Worm (Caenorhabditis elegans) whole organism, L4 larva: Measurements from ENCODE around the gene F01D4.8.

ENCODE experiments used
- F10B5.3 ChIP-seq: sonication (generic microtip); optimal IDR thresholded peaks from 2 replicates; lab custom pipeline; 2016; ENCODE audit warnings: mild to moderate bottlenecking, missing genetic modification characterization, missing compliant biosample characterization
- F49E8.2 ChIP-seq: sonication (generic microtip); optimal IDR thresholded peaks from 2 replicates; lab custom pipeline; 2016; ENCODE audit warnings: missing compliant biosample characterization, mild to moderate bottlenecking, missing genetic modification characterization, borderline replicate concordance
- R02D3.7 ChIP-seq: fragments of 150-350 bp; sonication (generic microtip); optimal IDR thresholded peaks from 3 replicates; lab custom pipeline; 2014; ENCODE audit warnings: missing biosample characterization, missing genetic modification characterization
- T20F7.1 ChIP-seq: fragments of 200-800 bp; sonication (Bioruptor generic); optimal IDR thresholded peaks from 2 replicates; lab custom pipeline; 2018; ENCODE audit warnings: mild to moderate bottlenecking, missing genetic modification characterization, missing compliant biosample characterization
- Y48G9A.11 ChIP-seq: fragments of 200-800 bp; sonication (Bioruptor generic); IDR thresholded peaks from 2 replicates; pipeline ENCODE4 v1.3.6; 2022; ENCODE audit warnings: missing genetic modification reagents, missing genetic modification characterization, missing compliant biosample characterization
- ZK337.2 ChIP-seq: fragments of 200-800 bp; sonication (Bioruptor generic); IDR thresholded peaks from 2 replicates; pipeline ENCODE4 v1.3.6; 2022; ENCODE audit warnings: missing genetic modification reagents, missing genetic modification characterization, missing compliant biosample characterization
- aha-1 ChIP-seq: fragments of 150-350 bp; peaks from one replicate; lab custom pipeline; 2014; ENCODE audit warnings: missing biosample characterization, missing genetic modification characterization
- aly-2 ChIP-seq: sonication (generic microtip); optimal IDR thresholded peaks from 2 replicates; lab custom pipeline; 2018; ENCODE audit warnings: missing biosample characterization, missing genetic modification characterization
- ama-1 ChIP-seq: fragments of 150-350 bp; optimal IDR thresholded peaks from 2 replicates; lab custom pipeline; 2014; ENCODE audit warnings: inconsistent platforms, mixed read lengths
- arid-1 ChIP-seq: fragments of 200-800 bp; sonication (Bioruptor generic); conservative IDR thresholded peaks from 2 replicates; pipeline ENCODE4 v1.3.6; 2022; ENCODE audit warnings: missing genetic modification reagents, missing genetic modification characterization, missing compliant biosample characterization
- attf-4 ChIP-seq: sonication (generic microtip); optimal IDR thresholded peaks from 3 replicates; lab custom pipeline; 2017; ENCODE audit warnings: missing biosample characterization, missing genetic modification characterization
- ceh-82 ChIP-seq: sonication (generic microtip); optimal IDR thresholded peaks from 2 replicates; lab custom pipeline; 2017; ENCODE audit warnings: missing biosample characterization, missing genetic modification characterization
- ces-1 ChIP-seq: fragments of 150-350 bp; sonication (generic microtip); optimal IDR thresholded peaks from 4 replicates; lab custom pipeline; 2014; ENCODE audit warnings: missing biosample characterization, missing genetic modification reagents, missing genetic modification characterization
- daf-19 ChIP-seq: fragments of 200-800 bp; sonication (Bioruptor generic); conservative IDR thresholded peaks from 2 replicates; pipeline ENCODE4 v1.3.6; 2022; ENCODE audit warnings: missing genetic modification characterization, missing compliant biosample characterization
- daf-8 ChIP-seq: fragments of 200-800 bp; sonication (Bioruptor generic); IDR thresholded peaks from 2 replicates; pipeline ENCODE4 v1.3.6; 2022; ENCODE audit warnings: missing genetic modification characterization, missing compliant biosample characterization
- egl-27 ChIP-seq: sonication (generic microtip); optimal IDR thresholded peaks from 3 replicates; lab custom pipeline; 2017; ENCODE audit warnings: missing biosample characterization, missing genetic modification reagents, missing genetic modification characterization
- fos-1 ChIP-seq: fragments of 150-350 bp; optimal IDR thresholded peaks from 2 replicates; lab custom pipeline; 2014; ENCODE audit warnings: missing biosample characterization, missing genetic modification characterization
- gei-8 ChIP-seq: fragments of 200-800 bp; sonication (Bioruptor generic); optimal IDR thresholded peaks from 2 replicates; lab custom pipeline; 2018; ENCODE audit warnings: mild to moderate bottlenecking, missing genetic modification characterization, missing compliant biosample characterization
- hlh-11 ChIP-seq: fragments of 200-800 bp; sonication (Bioruptor generic); optimal IDR thresholded peaks from 2 replicates; lab custom pipeline; 2018; ENCODE audit warnings: mild to moderate bottlenecking, missing genetic modification characterization, missing compliant biosample characterization
- jun-1 ChIP-seq: fragments of 150-350 bp; optimal IDR thresholded peaks from 2 replicates; lab custom pipeline; 2014; ENCODE audit warnings: missing biosample characterization, missing genetic modification reagents, missing genetic modification characterization
- lim-7 ChIP-seq: fragments of 200-800 bp; sonication (Bioruptor generic); IDR thresholded peaks from 2 replicates; pipeline ENCODE4 v1.3.6; 2022; ENCODE audit warnings: missing genetic modification characterization, missing compliant biosample characterization
- lin-13 ChIP-seq: fragments of 150-350 bp; optimal IDR thresholded peaks from 2 replicates; lab custom pipeline; 2014; ENCODE audit warnings: missing biosample characterization, missing genetic modification reagents, missing genetic modification characterization
- lin-29 ChIP-seq: fragments of 200-800 bp; sonication (Bioruptor generic); IDR thresholded peaks from 2 replicates; pipeline ENCODE4 v1.3.6; 2022; ENCODE audit warnings: missing genetic modification reagents, missing genetic modification characterization, missing compliant biosample characterization
- lin-38 ChIP-seq: fragments of 200-800 bp; sonication (Bioruptor generic); IDR thresholded peaks from 2 replicates; pipeline ENCODE4 v1.3.6; 2022; ENCODE audit warnings: missing genetic modification reagents, missing genetic modification characterization, missing compliant biosample characterization
- lsy-2 ChIP-seq, 2 experiments: fragments of 150-350 bp in 1 of 2; sonication (generic microtip) in 1 of 2; optimal IDR thresholded peaks; 2 replicates each; lab custom pipeline; 2014 to 2017; ENCODE audit warnings: missing biosample characterization in 2 of 2, missing genetic modification characterization in 2 of 2
- madf-9 ChIP-seq: fragments of 200-800 bp; sonication (Bioruptor generic); conservative IDR thresholded peaks from 2 replicates; pipeline ENCODE4 v1.3.6; 2022; ENCODE audit warnings: missing genetic modification reagents, missing genetic modification characterization, missing compliant biosample characterization
- mdl-1 ChIP-seq, 2 experiments: fragments of 150-350 bp in 1 of 2; sonication (generic microtip) in 1 of 2; optimal IDR thresholded peaks; 2 replicates each; lab custom pipeline; 2014 to 2017; ENCODE audit warnings: missing biosample characterization in 2 of 2, missing genetic modification characterization in 2 of 2
- mdt-29 ChIP-seq: fragments of 200-800 bp; sonication (Bioruptor generic); IDR thresholded peaks from 2 replicates; pipeline ENCODE4 v1.3.6; 2022; ENCODE audit warnings: missing genetic modification reagents, missing genetic modification characterization, missing compliant biosample characterization
- mxl-3 ChIP-seq: fragments of 200-800 bp; sonication (Bioruptor generic); optimal IDR thresholded peaks from 2 replicates; lab custom pipeline; 2018; ENCODE audit warnings: mild to moderate bottlenecking, missing genetic modification characterization, missing compliant biosample characterization
- nhr-10 ChIP-seq: fragments of 150-350 bp; optimal IDR thresholded peaks from 2 replicates; lab custom pipeline; 2014; ENCODE audit warnings: missing biosample characterization, missing genetic modification characterization
- nhr-102 ChIP-seq: sonication (generic microtip); optimal IDR thresholded peaks from 2 replicates; lab custom pipeline; 2016; ENCODE audit warnings: mild to moderate bottlenecking, missing genetic modification characterization, moderate library complexity, missing compliant biosample characterization
- nhr-237 ChIP-seq: sonication (generic microtip); optimal IDR thresholded peaks from 2 replicates; lab custom pipeline; 2017; ENCODE audit warnings: missing biosample characterization, missing genetic modification characterization
- nhr-28 ChIP-seq: fragments of 150-350 bp; optimal IDR thresholded peaks from 2 replicates; lab custom pipeline; 2014; ENCODE audit warnings: missing biosample characterization, missing genetic modification characterization
- nhr-48 ChIP-seq: sonication (generic microtip); optimal IDR thresholded peaks from 2 replicates; lab custom pipeline; 2016; ENCODE audit warnings: mild to moderate bottlenecking, missing genetic modification characterization, missing compliant biosample characterization
- nhr-76 ChIP-seq: fragments of 150-350 bp; optimal IDR thresholded peaks from 2 replicates; lab custom pipeline; 2014; ENCODE audit warnings: missing biosample characterization, missing genetic modification characterization
- pha-4 ChIP-seq, 2 experiments: fragments of 150-350 bp in 1 of 2; fragments of 200-800 bp in 1 of 2; sonication (Bioruptor generic) in 1 of 2; IDR thresholded peaks in 1 of 2; optimal IDR thresholded peaks in 1 of 2; 2 replicates each; pipeline versions ENCODE4 v1.3.6 to Lab custom; 2014 to 2022; ENCODE audit warnings: missing genetic modification characterization in 2 of 2, missing genetic modification reagents in 2 of 2, missing biosample characterization in 1 of 2, missing compliant biosample characterization in 1 of 2
- pqm-1 ChIP-seq: sonication (generic microtip); optimal IDR thresholded peaks from 2 replicates; lab custom pipeline; 2017; ENCODE audit warnings: missing biosample characterization, missing genetic modification characterization
- rbr-2 ChIP-seq: sonication (generic microtip); optimal IDR thresholded peaks from 2 replicates; lab custom pipeline; 2016; ENCODE audit warnings: missing genotype, missing genetic modification characterization, missing compliant biosample characterization
- snpc-4 ChIP-seq: fragments of 150-350 bp; optimal IDR thresholded peaks from 2 replicates; lab custom pipeline; 2014; ENCODE audit warnings: missing biosample characterization, missing genetic modification characterization
- spr-1 ChIP-seq: sonication (generic microtip); optimal IDR thresholded peaks from 2 replicates; lab custom pipeline; 2016; ENCODE audit warnings: mild to moderate bottlenecking, missing genetic modification characterization, missing compliant biosample characterization
- unc-62 ChIP-seq, 3 experiments: fragments of 150-350 bp in 1 of 3; sonication (generic microtip); optimal IDR thresholded peaks in 2 of 3; peaks in 1 of 3; 1 replicate in 1 of 3; 2 replicates in 2 of 3; lab custom pipeline; 2014 to 2017; ENCODE audit warnings: missing biosample characterization in 3 of 3, missing genetic modification characterization in 3 of 3, missing genetic modification reagents in 3 of 3, missing genotype in 1 of 3
- zag-1 ChIP-seq: fragments of 150-350 bp; optimal IDR thresholded peaks from 2 replicates; lab custom pipeline; 2014; ENCODE audit warnings: missing biosample characterization, missing genetic modification characterization
- zfp-3 ChIP-seq: fragments of 200-800 bp; sonication (Bioruptor generic); conservative IDR thresholded peaks from 2 replicates; pipeline ENCODE4 v1.3.6; 2022; ENCODE audit warnings: missing genetic modification reagents, missing genetic modification characterization, missing compliant biosample characterization
- zip-11 ChIP-seq: fragments of 200-800 bp; sonication (Bioruptor generic); IDR thresholded peaks from 2 replicates; pipeline ENCODE4 v1.3.6; 2022; ENCODE audit warnings: missing genetic modification characterization, missing compliant biosample characterization
- zip-2 ChIP-seq: fragments of 150-350 bp; optimal IDR thresholded peaks from 2 replicates; lab custom pipeline; 2014; ENCODE audit warnings: missing biosample characterization, missing genetic modification characterization
- ztf-7 ChIP-seq: fragments of 150-350 bp; optimal IDR thresholded peaks from 2 replicates; lab custom pipeline; 2014; ENCODE audit warnings: missing biosample characterization, missing genetic modification characterization

The F01D4.8 gene

ce11 chrIV:10499948-10500356 lies 47.1 kb upstream of the F01D4.8 start (continued):
- TF ChIP-seq daf-19 (no peak), nhr-237 (tag; lab: Kevin White, UChicago) (no peak), fos-1 (tag; lab: Kevin White, UChicago) (no peak), pqm-1 (no peak), unc-62 (GFP tag; optimal IDR thresholded peaks at IDR 0.05 in 1 of 2; lab: Kevin White, UChicago) (peak in 1 of 2 experiments; percentile 69), unc-62 (tag; optimal IDR thresholded peaks at IDR 0.05; lab: Kevin White, UChicago) (no peak), zip-11 (GFP tag; lab: Robert Waterston, UW) (no peak), nhr-102 (no peak), aly-2 (tag; lab: Kevin White, UChicago) (no peak), mdt-29 (GFP tag; lab: Robert Waterston, UW) (no peak), nhr-10 (tag; lab: Kevin White, UChicago) (no peak), gei-8 (peak; percentile 61), arid-1 (GFP tag; lab: Robert Waterston, UW) (no peak), ZK337.2 (peak; percentile 100), lim-7 (GFP tag; lab: Robert Waterston, UW) (no peak), zfp-3 (GFP tag; lab: Robert Waterston, UW) (no peak), nhr-48 (tag; lab: Kevin White, UChicago) (no peak), ces-1 (GFP tag; lab: Kevin White, UChicago) (no peak), hlh-11 (tag; lab: Kevin White, UChicago) (peak; percentile 27), zag-1 (tag; lab: Kevin White, UChicago) (no peak), rbr-2 (tag; lab: Kevin White, UChicago) (peak; percentile 73), T20F7.1 (no peak), mdl-1 (tag; optimal IDR thresholded peaks at IDR 0.05; lab: Kevin White, UChicago) (peak in 1 of 2 experiments; percentile 54), egl-27 (no peak), lin-38 (GFP tag; lab: Robert Waterston, UW) (no peak)

- TF ChIP-seq aha-1 (tag; lab: Kevin White, UChicago) (peak; percentile 58), mxl-3 (GFP tag; lab: Kevin White, UChicago) (no peak)
Observed at ce11 chrIV:10498401-10498800, 45.5 kb upstream of the F01D4.8 start.

ce11 chrIV:10489409-10489808 lies 36.5 kb upstream of the F01D4.8 start:
- TF ChIP-seq nhr-48 (tag; lab: Kevin White, UChicago) (no peak), madf-9 (GFP tag; lab: Robert Waterston, UW) (no peak), zfp-3 (GFP tag; lab: Robert Waterston, UW) (no peak), zip-2 (no peak), pha-4 (GFP tag; IDR thresholded peaks at IDR 0.05; lab: Robert Waterston, UW) (no peak), pha-4 (tag; optimal IDR thresholded peaks at IDR 0.05; lab: Kevin White, UChicago) (no peak)

ce11 chrIV:10483607-10484117 lies 30.8 kb upstream of the F01D4.8 start, which contains the start of the genes F01D4.5 and ced-5:
Gene F01D4.5 (minus strand): TSS chrIV:10483657.
Gene ced-5 (plus strand): TSS chrIV:10484110.
- TF ChIP-seq F10B5.3 (peak; percentile 69), daf-19 (0 out of 2 replicates have a peak, but pooled peaks have one; percentile 33), lin-29 (GFP tag; lab: Robert Waterston, UW) (no peak), madf-9 (GFP tag; lab: Robert Waterston, UW) (peak; percentile 75), ztf-7 (peak; percentile 65), jun-1 (tag; lab: Kevin White, UChicago) (no peak), snpc-4 (tag; lab: Kevin White, UChicago) (no peak), zfp-3 (GFP tag; lab: Robert Waterston, UW) (no peak), aly-2 (tag; lab: Kevin White, UChicago) (no peak), daf-8 (GFP tag; lab: Robert Waterston, UW) (no peak), F49E8.2 (tag; lab: Kevin White, UChicago) (peak; percentile 71), egl-27 (no peak), mxl-3 (GFP tag; lab: Kevin White, UChicago) (peak; percentile 30), ceh-82 (no peak), attf-4 (no peak), nhr-76 (tag; lab: Kevin White, UChicago) (no peak), nhr-28 (peak; percentile 36), Y48G9A.11 (GFP tag; lab: Robert Waterston, UW) (0 out of 2 replicates have a peak, but pooled peaks have one; percentile 40), R02D3.7 (tag; lab: Kevin White, UChicago) (no peak), lin-13 (GFP tag; lab: Kevin White, UChicago) (no peak), rbr-2 (tag; lab: Kevin White, UChicago) (peak; percentile 55), lsy-2 (tag; optimal IDR thresholded peaks at IDR 0.05; lab: Kevin White, UChicago) (peak in 1 of 2 experiments; percentile 89), mdt-29 (GFP tag; lab: Robert Waterston, UW) (no peak), spr-1 (peak; percentile 35), ama-1 (lab: Kevin White, UChicago) (no peak)
